Worm (Caenorhabditis elegans): ENCODE results near the gene nhx-4.

nhx-4 gene

DNA sequence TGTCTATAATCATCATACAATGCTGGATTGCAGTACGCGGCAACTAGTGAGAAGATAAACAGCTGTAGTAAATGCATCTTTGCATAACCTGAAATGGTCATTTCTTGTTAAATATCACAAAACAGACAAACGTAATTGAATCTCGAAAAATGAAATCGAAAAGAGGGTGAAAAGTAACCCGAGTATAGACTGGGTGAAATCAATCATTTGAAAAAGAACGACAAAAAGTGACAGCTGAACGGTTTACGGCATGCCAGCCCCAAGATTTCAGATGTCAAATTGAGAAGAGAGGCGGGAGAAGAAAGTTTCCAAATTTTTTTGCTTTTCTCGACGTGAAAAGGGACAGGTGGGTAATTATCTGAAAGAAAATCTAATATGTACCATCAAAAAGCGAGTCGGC is 14.2 kb upstream of the nhx-4 start, which contains the start of gene F14B8.4 (continued):
- TF ChIP-seq nhr-80 (tag; optimal IDR thresholded peaks at IDR 0.05): no peak

- TF ChIP-seq athp-1 (tag; optimal IDR thresholded peaks at IDR 0.05): no peak
- no peak for TF ChIP-seq nhr-27 (tag; optimal IDR thresholded peaks at IDR 0.05)
- no peak for TF ChIP-seq fkh-3 (tag; optimal IDR thresholded peaks at IDR 0.05)
- TF ChIP-seq lsl-1 (GFP tag; optimal IDR thresholded peaks at IDR 0.05): no peak
- TF ChIP-seq Y56A3A.18 (GFP tag; IDR thresholded peaks at IDR 0.05): no peak
- TF ChIP-seq madf-10 (tag; optimal IDR thresholded peaks at IDR 0.05): no peak
- no peak for TF ChIP-seq attf-3 (GFP tag; conservative IDR thresholded peaks at IDR 0.05)
- TF ChIP-seq nhr-179 (tag; optimal IDR thresholded peaks at IDR 0.05): no peak
- TF ChIP-seq ceh-91 (GFP tag; IDR thresholded peaks at IDR 0.05): no peak
- TF ChIP-seq Y53F4B.3 (GFP tag; IDR thresholded peaks at IDR 0.05): no peak
- TF ChIP-seq ama-1 (optimal IDR thresholded peaks at IDR 0.05): no peak
- TF ChIP-seq ama-1 (GFP tag; optimal IDR thresholded peaks at IDR 0.05): no peak
- no peak for TF ChIP-seq nhr-80 (tag; optimal IDR thresholded peaks at IDR 0.05)
- no peak for TF ChIP-seq attf-6 (GFP tag; IDR thresholded peaks at IDR 0.05)
- TF ChIP-seq K11D2.4 (GFP tag; IDR thresholded peaks at IDR 0.05): no peak
These were observed 13.0 kb upstream of the nhx-4 start, which contains the start of gene pes-23 for ce11 chrX:6901078-6901477. Gene pes-23, plus strand, starts transcription at chrX:6901378.

DNA sequence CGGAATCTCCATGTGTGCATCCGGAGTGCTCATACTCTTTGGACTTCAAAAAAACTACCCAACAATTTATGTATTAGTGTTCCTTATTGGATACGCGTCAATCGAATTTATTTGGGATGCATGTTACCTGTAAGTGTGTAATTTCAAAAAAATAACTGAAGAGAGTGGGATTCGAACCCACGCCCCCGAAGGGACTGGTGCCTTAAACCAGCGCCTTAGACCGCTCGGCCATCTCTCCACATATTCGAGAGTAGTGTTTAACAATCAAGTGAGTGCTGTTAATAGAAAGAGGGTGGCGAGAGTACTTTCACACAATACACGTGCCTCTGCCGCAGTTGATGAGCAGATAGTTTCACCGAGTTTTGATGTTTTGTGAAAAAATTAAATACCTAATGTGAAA is 11.1 kb upstream of the nhx-4 start:
- TF ChIP-seq hlh-26 (GFP tag; conservative IDR thresholded peaks at IDR 0.05): no peak
- no peak for TF ChIP-seq Y67H2A.10 (GFP tag; conservative IDR thresholded peaks at IDR 0.05)
- peak; percentile 37 for TF ChIP-seq sptf-2 (GFP tag; optimal IDR thresholded peaks at IDR 0.05)
- TF ChIP-seq F22D6.2 (tag; optimal IDR thresholded peaks at IDR 0.05): no peak
- TF ChIP-seq ceh-40 (GFP tag; IDR thresholded peaks at IDR 0.05): peak; percentile 85; the same call in 1 of the 2 replicates
- TF ChIP-seq attf-5 (GFP tag; optimal IDR thresholded peaks at IDR 0.05): peak; percentile 55
- peak; percentile 44 for TF ChIP-seq let-607 (tag; optimal IDR thresholded peaks at IDR 0.05)
- TF ChIP-seq bed-1 (GFP tag; IDR thresholded peaks at IDR 0.05): no peak
- peak; percentile 28 for TF ChIP-seq ztf-3 (GFP tag; optimal IDR thresholded peaks at IDR 0.05)
- no peak for TF ChIP-seq F33H1.4 (GFP tag; IDR thresholded peaks at IDR 0.05)
- TF ChIP-seq attf-3 (GFP tag; conservative IDR thresholded peaks at IDR 0.05): no peak
- no peak for TF ChIP-seq nhr-179 (tag; optimal IDR thresholded peaks at IDR 0.05)
- TF ChIP-seq F49E8.2 (tag; optimal IDR thresholded peaks at IDR 0.05; ENCODE audit: insufficient read depth): no peak
- TF ChIP-seq zim-3 (tag; optimal IDR thresholded peaks at IDR 0.05): peak; percentile 86
- peak; percentile 35; the same call in 1 of the 2 replicates for TF ChIP-seq ztf-6 (GFP tag; IDR thresholded peaks at IDR 0.05)
- TF ChIP-seq unc-62 (GFP tag; optimal IDR thresholded peaks at IDR 0.05): no peak
- TF ChIP-seq ztf-22 (GFP tag; optimal IDR thresholded peaks at IDR 0.05): no peak
- TF ChIP-seq B0035.1 (tag; optimal IDR thresholded peaks at IDR 0.05): peak; percentile 4
- no peak for TF ChIP-seq ets-4 (GFP tag; optimal IDR thresholded peaks at IDR 0.05)
- TF ChIP-seq lsl-1 (GFP tag; optimal IDR thresholded peaks at IDR 0.05): no peak
- TF ChIP-seq lin-40 (tag; optimal IDR thresholded peaks at IDR 0.05): peak; percentile 68
- TF ChIP-seq snpc-1.1 (tag; optimal IDR thresholded peaks at IDR 0.05; ENCODE audit: insufficient read depth): peak; percentile 1
- peak; percentile 64 for TF ChIP-seq F52B5.7 (tag; optimal IDR thresholded peaks at IDR 0.05)
- no peak for TF ChIP-seq ama-1 (optimal IDR thresholded peaks at IDR 0.05)
- TF ChIP-seq ama-1 (GFP tag; optimal IDR thresholded peaks at IDR 0.05): peak; percentile 42 to 73
- no peak for TF ChIP-seq nhr-120 (GFP tag; IDR thresholded peaks at IDR 0.05)
- TF ChIP-seq rpc-1 (optimal IDR thresholded peaks at IDR 0.05): peak; percentile 85
- TF ChIP-seq rpc-1 (tag; optimal IDR thresholded peaks at IDR 0.05): peak; percentile 89
- peak; percentile 47; the same call in 1 of the 2 replicates for TF ChIP-seq Y53G8AR.9 (GFP tag; conservative IDR thresholded peaks at IDR 0.05)
- TF ChIP-seq sdz-38 (tag; optimal IDR thresholded peaks at IDR 0.05): no peak
- no peak for TF ChIP-seq lin-35 (GFP tag; optimal IDR thresholded peaks at IDR 0.05)
- TF ChIP-seq T26A5.8 (tag; optimal IDR thresholded peaks at IDR 0.05): peak; percentile 34
- TF ChIP-seq rcor-1 (GFP tag; IDR thresholded peaks at IDR 0.05): peak; percentile 50; the same call in 1 of the 2 replicates
- peak; percentile 93 for TF ChIP-seq B0261.1 (tag; optimal IDR thresholded peaks at IDR 0.05)
- no peak for TF ChIP-seq akir-1 (GFP tag; optimal IDR thresholded peaks at IDR 0.05)
- peak; percentile 12 for TF ChIP-seq tlf-1 (GFP tag; optimal IDR thresholded peaks at IDR 0.05)

Measured in whole organism, young adult.